Worm (Caenorhabditis elegans) whole organism, L4 larva: ENCODE measurements around the gene cra-1.

ENCODE experiments used
- D1046.2 ChIP-seq: fragments of 200-800 bp; sonication (Bioruptor generic); IDR thresholded peaks from 2 replicates; pipeline ENCODE4 v1.3.6; 2022; ENCODE audit warnings: missing genetic modification characterization, missing compliant biosample characterization
- F26F4.8 ChIP-seq: fragments of 200-800 bp; sonication (Bioruptor generic); conservative IDR thresholded peaks from 2 replicates; pipeline ENCODE4 v1.3.6; 2022; ENCODE audit warnings: missing genetic modification characterization, missing compliant biosample characterization
- F49E8.2 ChIP-seq: sonication (generic microtip); optimal IDR thresholded peaks from 2 replicates; lab custom pipeline; 2016; ENCODE audit warnings: missing compliant biosample characterization, mild to moderate bottlenecking, missing genetic modification characterization, borderline replicate concordance
- R02D3.7 ChIP-seq: fragments of 150-350 bp; sonication (generic microtip); optimal IDR thresholded peaks from 3 replicates; lab custom pipeline; 2014; ENCODE audit warnings: missing biosample characterization, missing genetic modification characterization
- T20F7.1 ChIP-seq: fragments of 200-800 bp; sonication (Bioruptor generic); optimal IDR thresholded peaks from 2 replicates; lab custom pipeline; 2018; ENCODE audit warnings: mild to moderate bottlenecking, missing genetic modification characterization, missing compliant biosample characterization
- T26A8.4 ChIP-seq: fragments of 200-800 bp; sonication (Bioruptor generic); IDR thresholded peaks from 2 replicates; pipeline ENCODE4 v1.3.6; 2022; ENCODE audit warnings: missing genetic modification characterization, missing compliant biosample characterization
- Y48G9A.11 ChIP-seq: fragments of 200-800 bp; sonication (Bioruptor generic); IDR thresholded peaks from 2 replicates; pipeline ENCODE4 v1.3.6; 2022; ENCODE audit warnings: missing genetic modification reagents, missing genetic modification characterization, missing compliant biosample characterization
- Y5F2A.4 ChIP-seq: fragments of 200-800 bp; sonication (Bioruptor generic); optimal IDR thresholded peaks from 2 replicates; lab custom pipeline; 2018; ENCODE audit warnings: mild to moderate bottlenecking, missing genetic modification characterization, missing compliant biosample characterization
- Y75B8A.6 ChIP-seq: fragments of 200-800 bp; sonication (Bioruptor generic); IDR thresholded peaks from 2 replicates; pipeline ENCODE4 v1.3.6; 2022; ENCODE audit warnings: missing genetic modification reagents, missing genetic modification characterization, missing compliant biosample characterization
- ZK337.2 ChIP-seq: fragments of 200-800 bp; sonication (Bioruptor generic); IDR thresholded peaks from 2 replicates; pipeline ENCODE4 v1.3.6; 2022; ENCODE audit warnings: missing genetic modification reagents, missing genetic modification characterization, missing compliant biosample characterization
- aha-1 ChIP-seq: fragments of 150-350 bp; peaks from one replicate; lab custom pipeline; 2014; ENCODE audit warnings: missing biosample characterization, missing genetic modification characterization
- aly-2 ChIP-seq: sonication (generic microtip); optimal IDR thresholded peaks from 2 replicates; lab custom pipeline; 2018; ENCODE audit warnings: missing biosample characterization, missing genetic modification characterization
- arid-1 ChIP-seq: fragments of 200-800 bp; sonication (Bioruptor generic); conservative IDR thresholded peaks from 2 replicates; pipeline ENCODE4 v1.3.6; 2022; ENCODE audit warnings: missing genetic modification reagents, missing genetic modification characterization, missing compliant biosample characterization
- ceh-20 ChIP-seq: fragments of 200-800 bp; sonication (Bioruptor generic); IDR thresholded peaks from 2 replicates; pipeline ENCODE4 v1.3.6; 2022; ENCODE audit warnings: missing genetic modification reagents, missing genetic modification characterization, missing compliant biosample characterization
- daf-12 ChIP-seq: fragments of 150-350 bp; optimal IDR thresholded peaks from 2 replicates; lab custom pipeline; 2014; ENCODE audit warnings: missing biosample characterization, missing genetic modification reagents, missing genetic modification characterization
- daf-16 ChIP-seq, 3 experiments: sonication (generic microtip); optimal IDR thresholded peaks; 2 replicates each; lab custom pipeline; 2016 to 2017; ENCODE audit warnings: missing genetic modification characterization in 3 of 3, missing genetic modification reagents in 3 of 3, mild to moderate bottlenecking in 2 of 3, missing compliant biosample characterization in 2 of 3, missing biosample characterization in 1 of 3, moderate library complexity in 1 of 3
- daf-19 ChIP-seq: fragments of 200-800 bp; sonication (Bioruptor generic); conservative IDR thresholded peaks from 2 replicates; pipeline ENCODE4 v1.3.6; 2022; ENCODE audit warnings: missing genetic modification characterization, missing compliant biosample characterization
- daf-8 ChIP-seq: fragments of 200-800 bp; sonication (Bioruptor generic); IDR thresholded peaks from 2 replicates; pipeline ENCODE4 v1.3.6; 2022; ENCODE audit warnings: missing genetic modification characterization, missing compliant biosample characterization
- dmd-8 ChIP-seq: fragments of 200-800 bp; sonication (Bioruptor generic); IDR thresholded peaks from 2 replicates; pipeline ENCODE4 v1.3.6; 2022; ENCODE audit warnings: missing genetic modification characterization, missing compliant biosample characterization
- duxl-1 ChIP-seq: sonication (generic microtip); optimal IDR thresholded peaks from 2 replicates; lab custom pipeline; 2016; ENCODE audit warnings: mild to moderate bottlenecking, missing genetic modification characterization, moderate library complexity, missing compliant biosample characterization; ENCODE audit not compliant: poor library complexity
- fkh-10 ChIP-seq: fragments of 150-350 bp; optimal IDR thresholded peaks from 2 replicates; lab custom pipeline; 2014; ENCODE audit warnings: missing biosample characterization, missing genetic modification reagents, missing genetic modification characterization
- fos-1 ChIP-seq: fragments of 150-350 bp; optimal IDR thresholded peaks from 2 replicates; lab custom pipeline; 2014; ENCODE audit warnings: missing biosample characterization, missing genetic modification characterization
- gei-8 ChIP-seq: fragments of 200-800 bp; sonication (Bioruptor generic); optimal IDR thresholded peaks from 2 replicates; lab custom pipeline; 2018; ENCODE audit warnings: mild to moderate bottlenecking, missing genetic modification characterization, missing compliant biosample characterization
- hlh-30 ChIP-seq: sonication (generic microtip); optimal IDR thresholded peaks from 2 replicates; lab custom pipeline; 2017; ENCODE audit warnings: antibody characterized with exemption, mild to moderate bottlenecking, missing genetic modification characterization, missing compliant biosample characterization; ENCODE audit not compliant: insufficient read depth
- lim-7 ChIP-seq: fragments of 200-800 bp; sonication (Bioruptor generic); IDR thresholded peaks from 2 replicates; pipeline ENCODE4 v1.3.6; 2022; ENCODE audit warnings: missing genetic modification characterization, missing compliant biosample characterization
- lin-1 ChIP-seq: fragments of 200-800 bp; sonication (Bioruptor generic); IDR thresholded peaks from 2 replicates; pipeline ENCODE4 v1.3.6; 2022; ENCODE audit warnings: missing genetic modification reagents, missing genetic modification characterization, missing compliant biosample characterization
- lin-15B ChIP-seq: fragments of 150-350 bp; sonication (generic microtip); optimal IDR thresholded peaks from 3 replicates; lab custom pipeline; 2014; ENCODE audit warnings: missing biosample characterization, missing genetic modification characterization
- lin-38 ChIP-seq: fragments of 200-800 bp; sonication (Bioruptor generic); IDR thresholded peaks from 2 replicates; pipeline ENCODE4 v1.3.6; 2022; ENCODE audit warnings: missing genetic modification reagents, missing genetic modification characterization, missing compliant biosample characterization
- lin-39 ChIP-seq: fragments of 150-350 bp; optimal IDR thresholded peaks from 2 replicates; lab custom pipeline; 2014; ENCODE audit warnings: missing biosample characterization, missing genetic modification reagents, missing genetic modification characterization
- lir-3 ChIP-seq: sonication (generic microtip); optimal IDR thresholded peaks from 2 replicates; lab custom pipeline; 2016; ENCODE audit warnings: mild to moderate bottlenecking, missing genetic modification characterization, missing compliant biosample characterization
- lsy-2 ChIP-seq, 2 experiments: fragments of 150-350 bp in 1 of 2; sonication (generic microtip) in 1 of 2; optimal IDR thresholded peaks; 2 replicates each; lab custom pipeline; 2014 to 2017; ENCODE audit warnings: missing biosample characterization in 2 of 2, missing genetic modification characterization in 2 of 2
- madf-5 ChIP-seq, 2 experiments: fragments of 200-800 bp; sonication (Bioruptor generic); IDR thresholded peaks; 2 replicates each; pipeline ENCODE4 v1.3.6; 2022; ENCODE audit warnings: missing compliant biosample characterization in 2 of 2, missing genetic modification characterization in 2 of 2
- mdt-29 ChIP-seq: fragments of 200-800 bp; sonication (Bioruptor generic); IDR thresholded peaks from 2 replicates; pipeline ENCODE4 v1.3.6; 2022; ENCODE audit warnings: missing genetic modification reagents, missing genetic modification characterization, missing compliant biosample characterization
- mep-1 ChIP-seq: fragments of 150-350 bp; sonication (generic microtip); optimal IDR thresholded peaks from 3 replicates; lab custom pipeline; 2014; ENCODE audit warnings: missing biosample characterization, missing genetic modification characterization
- mes-2 ChIP-seq: sonication (generic microtip); optimal IDR thresholded peaks from 2 replicates; lab custom pipeline; 2016; ENCODE audit warnings: missing genotype, mild to moderate bottlenecking, missing genetic modification characterization, missing compliant biosample characterization; ENCODE audit not compliant: poor library complexity, severe bottlenecking
- mxl-3 ChIP-seq: fragments of 200-800 bp; sonication (Bioruptor generic); optimal IDR thresholded peaks from 2 replicates; lab custom pipeline; 2018; ENCODE audit warnings: mild to moderate bottlenecking, missing genetic modification characterization, missing compliant biosample characterization
- nhr-10 ChIP-seq: fragments of 150-350 bp; optimal IDR thresholded peaks from 2 replicates; lab custom pipeline; 2014; ENCODE audit warnings: missing biosample characterization, missing genetic modification characterization
- nhr-25 ChIP-seq: sonication (generic microtip); optimal IDR thresholded peaks from 2 replicates; lab custom pipeline; 2017; ENCODE audit warnings: missing genetic modification characterization, mild to moderate bottlenecking, missing compliant biosample characterization, antibody characterized with exemption, moderate library complexity, borderline replicate concordance; ENCODE audit not compliant: insufficient read depth
- nhr-42 ChIP-seq: fragments of 200-800 bp; sonication (Bioruptor generic); IDR thresholded peaks from 2 replicates; pipeline ENCODE4 v1.3.6; 2022; ENCODE audit warnings: missing genetic modification characterization, missing compliant biosample characterization
- nhr-48 ChIP-seq: sonication (generic microtip); optimal IDR thresholded peaks from 2 replicates; lab custom pipeline; 2016; ENCODE audit warnings: mild to moderate bottlenecking, missing genetic modification characterization, missing compliant biosample characterization
- nhr-77 ChIP-seq: fragments of 150-350 bp; optimal IDR thresholded peaks from 2 replicates; lab custom pipeline; 2014; ENCODE audit warnings: missing biosample characterization, missing genetic modification characterization
- pqm-1 ChIP-seq: sonication (generic microtip); optimal IDR thresholded peaks from 2 replicates; lab custom pipeline; 2017; ENCODE audit warnings: missing biosample characterization, missing genetic modification characterization
- sdz-12 ChIP-seq: fragments of 200-800 bp; sonication (Bioruptor generic); optimal IDR thresholded peaks from 2 replicates; lab custom pipeline; 2018; ENCODE audit warnings: mild to moderate bottlenecking, missing genetic modification characterization, missing compliant biosample characterization
- skn-1 ChIP-seq: fragments of 150-350 bp; optimal IDR thresholded peaks from 2 replicates; lab custom pipeline; 2014; ENCODE audit warnings: missing biosample characterization, missing genetic modification characterization
- snpc-1.2 ChIP-seq: fragments of 200-800 bp; sonication (Bioruptor generic); IDR thresholded peaks from 2 replicates; pipeline ENCODE4 v1.3.6; 2022; ENCODE audit warnings: missing genetic modification reagents, missing genetic modification characterization, missing compliant biosample characterization
- snpc-4 ChIP-seq: fragments of 150-350 bp; optimal IDR thresholded peaks from 2 replicates; lab custom pipeline; 2014; ENCODE audit warnings: missing biosample characterization, missing genetic modification characterization
- unc-62 ChIP-seq, 3 experiments: fragments of 150-350 bp in 1 of 3; sonication (generic microtip); optimal IDR thresholded peaks in 2 of 3; peaks in 1 of 3; 1 replicate in 1 of 3; 2 replicates in 2 of 3; lab custom pipeline; 2014 to 2017; ENCODE audit warnings: missing biosample characterization in 3 of 3, missing genetic modification characterization in 3 of 3, missing genetic modification reagents in 3 of 3, missing genotype in 1 of 3
- vab-7 ChIP-seq: fragments of 200-800 bp; sonication (Bioruptor generic); IDR thresholded peaks from 2 replicates; pipeline ENCODE4 v1.3.6; 2022; ENCODE audit warnings: missing genetic modification reagents, missing genetic modification characterization, missing compliant biosample characterization
- zip-11 ChIP-seq: fragments of 200-800 bp; sonication (Bioruptor generic); IDR thresholded peaks from 2 replicates; pipeline ENCODE4 v1.3.6; 2022; ENCODE audit warnings: missing genetic modification characterization, missing compliant biosample characterization
- ztf-7 ChIP-seq: fragments of 150-350 bp; optimal IDR thresholded peaks from 2 replicates; lab custom pipeline; 2014; ENCODE audit warnings: missing biosample characterization, missing genetic modification characterization

Gene cra-1

DNA sequence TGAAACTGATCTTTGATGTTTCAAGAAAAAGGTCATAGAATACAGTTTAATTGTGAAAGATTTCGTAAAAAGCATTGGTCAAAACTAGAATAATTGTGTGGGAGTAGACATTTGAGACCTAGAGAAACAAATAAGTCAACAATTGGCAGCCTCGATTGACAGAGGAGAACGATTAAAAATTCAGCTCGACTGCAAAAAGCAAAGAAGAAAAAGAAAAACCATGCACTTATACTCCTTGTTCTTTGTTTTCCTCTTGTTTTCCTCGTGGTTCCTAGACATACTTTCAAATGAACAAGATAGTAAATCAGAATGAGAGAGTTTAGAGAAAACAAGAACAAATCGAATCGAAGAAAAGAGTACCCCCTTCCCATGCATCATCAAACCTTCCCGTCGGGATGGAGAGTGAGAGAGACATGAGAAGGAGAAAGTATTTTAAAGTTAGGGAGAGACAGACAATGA, 11.8 kb downstream of the cra-1 start:
- TF ChIP-seq unc-62 (GFP tag; optimal IDR thresholded peaks at IDR 0.05 in 1 of 2; lab: Kevin White, UChicago) (peak in 1 of 2 experiments; percentile 89), unc-62 (tag; optimal IDR thresholded peaks at IDR 0.05; lab: Kevin White, UChicago) (no peak), T26A8.4 (no peak), F26F4.8 (GFP tag; lab: Robert Waterston, UW) (no peak), zip-11 (GFP tag; lab: Robert Waterston, UW) (no peak), daf-19 (GFP tag; lab: Robert Waterston, UW) (no peak), Y48G9A.11 (GFP tag; lab: Robert Waterston, UW) (no peak), hlh-30 (peak; percentile 74), mdt-29 (GFP tag; lab: Robert Waterston, UW) (no peak), lsy-2 (tag; optimal IDR thresholded peaks at IDR 0.05; lab: Kevin White, UChicago) (peak; percentile 5 to 30), daf-8 (GFP tag; lab: Robert Waterston, UW) (no peak), daf-12 (tag; lab: Kevin White, UChicago) (no peak), lin-38 (GFP tag; lab: Robert Waterston, UW) (peak; percentile 23; the same call in 1 of the 2 replicates), D1046.2 (no peak), F49E8.2 (tag; lab: Kevin White, UChicago) (no peak), Y75B8A.6 (GFP tag; lab: Robert Waterston, UW) (no peak), nhr-25 (no peak), arid-1 (GFP tag; lab: Robert Waterston, UW) (no peak), fos-1 (tag; lab: Kevin White, UChicago) (no peak), lim-7 (no peak), mes-2 (peak; percentile 28), aly-2 (tag; lab: Kevin White, UChicago) (no peak), mxl-3 (GFP tag; lab: Kevin White, UChicago) (peak; percentile 10), sdz-12 (GFP tag; lab: Kevin White, UChicago) (no peak), T20F7.1 (GFP tag; lab: Kevin White, UChicago) (peak; percentile 52), Y5F2A.4 (GFP tag; lab: Kevin White, UChicago) (no peak), snpc-1.2 (GFP tag; lab: Robert Waterston, UW) (no peak), nhr-42 (GFP tag; lab: Robert Waterston, UW) (no peak), lin-39 (tag; lab: Kevin White, UChicago) (no peak), ztf-7 (tag; lab: Kevin White, UChicago) (no peak), duxl-1 (peak; percentile 19), mep-1 (peak; percentile 63), nhr-10 (peak; percentile 69), gei-8 (GFP tag; lab: Kevin White, UChicago) (no peak), R02D3.7 (tag; lab: Kevin White, UChicago) (no peak), vab-7 (GFP tag; lab: Robert Waterston, UW) (no peak), ZK337.2 (no peak), dmd-8 (GFP tag; lab: Robert Waterston, UW) (no peak), snpc-4 (tag; lab: Kevin White, UChicago) (no peak), skn-1 (tag; lab: Kevin White, UChicago) (no peak), pqm-1 (tag; lab: Kevin White, UChicago) (peak; percentile 65), lin-15B (tag; lab: Kevin White, UChicago) (no peak), daf-16 (GFP tag; optimal IDR thresholded peaks at IDR 0.05; lab: Kevin White, UChicago) (peak in 1 of 2 experiments; percentile 44), daf-16 (tag; optimal IDR thresholded peaks at IDR 0.05; lab: Kevin White, UChicago) (peak; percentile 86), fkh-10 (GFP tag; lab: Kevin White, UChicago) (no peak), nhr-48 (peak; percentile 70), aha-1 (tag; lab: Kevin White, UChicago) (peak; percentile 74), ceh-20 (GFP tag; lab: Robert Waterston, UW) (no peak), lir-3 (tag; lab: Kevin White, UChicago) (no peak), nhr-77 (tag; lab: Kevin White, UChicago) (peak; percentile 71), lin-1 (peak; percentile 64; the same call in 1 of the 2 replicates), madf-5 (GFP tag; IDR thresholded peaks at IDR 0.05; lab: Robert Waterston, UW) (no peak)
